Worm (Caenorhabditis elegans) whole organism, mixed stage, embryonic: ENCODE measurements around the gene T28A8.2.
A peak's percentile ranks its signal among the peaks of the same experiment; 100 is the strongest.

Experiments
- M03D4.4 ChIP-seq: sonication (generic microtip); optimal IDR thresholded peaks from 2 replicates; lab custom pipeline; 2017; ENCODE audit warnings: mild to moderate bottlenecking, missing genetic modification characterization, missing compliant biosample characterization
- bed-3 ChIP-seq: fragments of 200-800 bp; sonication (Bioruptor generic); optimal IDR thresholded peaks from 3 replicates; lab custom pipeline; 2018; ENCODE audit warnings: mild to moderate bottlenecking, missing genetic modification characterization, moderate library complexity, missing compliant biosample characterization
- blmp-1 ChIP-seq: fragments of 150-350 bp; optimal IDR thresholded peaks from 2 replicates; lab custom pipeline; 2014; ENCODE audit warnings: missing biosample characterization, missing genetic modification characterization
- ceh-43 ChIP-seq: fragments of 200-800 bp; sonication (Bioruptor generic); optimal IDR thresholded peaks from 2 replicates; lab custom pipeline; 2018; ENCODE audit warnings: mild to moderate bottlenecking, missing genetic modification characterization, moderate library complexity, missing compliant biosample characterization
- ceh-83 ChIP-seq: fragments of 200-800 bp; sonication (Bioruptor generic); optimal IDR thresholded peaks from 2 replicates; lab custom pipeline; 2018; ENCODE audit warnings: mild to moderate bottlenecking, missing genetic modification characterization, missing compliant biosample characterization
- ces-1 ChIP-seq: fragments of 150-350 bp; optimal IDR thresholded peaks from 2 replicates; lab custom pipeline; 2014; ENCODE audit warnings: missing biosample characterization, missing genetic modification reagents, missing genetic modification characterization
- cnd-1 ChIP-seq: fragments of 200-800 bp; sonication (Bioruptor generic); optimal IDR thresholded peaks from 2 replicates; lab custom pipeline; 2018; ENCODE audit warnings: mild to moderate bottlenecking, missing genetic modification characterization, missing compliant biosample characterization
- flh-1 ChIP-seq: fragments of 200-800 bp; sonication (Bioruptor generic); optimal IDR thresholded peaks from 2 replicates; lab custom pipeline; 2018; ENCODE audit warnings: mild to moderate bottlenecking, missing genetic modification characterization, moderate library complexity, missing compliant biosample characterization
- hlh-1 ChIP-seq: fragments of 150-350 bp; optimal IDR thresholded peaks from 2 replicates; lab custom pipeline; 2014; ENCODE audit warnings: missing biosample characterization, missing genetic modification reagents, missing genetic modification characterization
- lin-13 ChIP-seq: fragments of 150-350 bp; optimal IDR thresholded peaks from 2 replicates; lab custom pipeline; 2014; ENCODE audit warnings: missing biosample characterization, missing genetic modification characterization
- lin-32 ChIP-seq: fragments of 200-800 bp; sonication (Bioruptor generic); optimal IDR thresholded peaks from 2 replicates; lab custom pipeline; 2018; ENCODE audit warnings: mild to moderate bottlenecking, missing genetic modification characterization, missing compliant biosample characterization
- mab-5 ChIP-seq: fragments of 150-350 bp; optimal IDR thresholded peaks from 2 replicates; lab custom pipeline; 2014; ENCODE audit warnings: missing biosample characterization, missing genetic modification characterization
- mls-2 ChIP-seq: sonication (generic microtip); optimal IDR thresholded peaks from 2 replicates; lab custom pipeline; 2016; ENCODE audit warnings: mild to moderate bottlenecking, missing genetic modification characterization, moderate library complexity, missing compliant biosample characterization
- nhr-12 ChIP-seq: fragments of 150-350 bp; optimal IDR thresholded peaks from 2 replicates; lab custom pipeline; 2014; ENCODE audit warnings: missing biosample characterization, missing genetic modification characterization
- nhr-2 ChIP-seq: fragments of 150-350 bp; optimal IDR thresholded peaks from 2 replicates; lab custom pipeline; 2014; ENCODE audit warnings: missing biosample characterization, missing genetic modification characterization
- nhr-28 ChIP-seq: fragments of 150-350 bp; optimal IDR thresholded peaks from 2 replicates; lab custom pipeline; 2014; ENCODE audit warnings: missing biosample characterization, missing genetic modification characterization
- pha-4 ChIP-seq: fragments of 150-350 bp; optimal IDR thresholded peaks from 2 replicates; lab custom pipeline; 2018; ENCODE audit warnings: missing biosample characterization, missing genetic modification reagents, missing genetic modification characterization
- sem-2 ChIP-seq: fragments of 200-800 bp; sonication (Bioruptor generic); optimal IDR thresholded peaks from 2 replicates; lab custom pipeline; 2018; ENCODE audit warnings: mild to moderate bottlenecking, missing genetic modification characterization, missing compliant biosample characterization
- snpc-4 ChIP-seq: fragments of 150-350 bp; optimal IDR thresholded peaks from 2 replicates; lab custom pipeline; 2014; ENCODE audit warnings: missing biosample characterization, missing genetic modification characterization
- sptf-1 ChIP-seq: sonication (generic microtip); optimal IDR thresholded peaks from 2 replicates; lab custom pipeline; 2017; ENCODE audit warnings: mild to moderate bottlenecking, missing genetic modification characterization, moderate library complexity, missing compliant biosample characterization
- tbx-8 ChIP-seq: fragments of 200-800 bp; sonication (Bioruptor generic); optimal IDR thresholded peaks from 2 replicates; lab custom pipeline; 2018; ENCODE audit warnings: mild to moderate bottlenecking, missing genetic modification characterization, moderate library complexity, missing compliant biosample characterization
- unc-120 ChIP-seq: sonication (generic microtip); optimal IDR thresholded peaks from 2 replicates; lab custom pipeline; 2017; ENCODE audit warnings: missing genetic modification characterization, missing compliant biosample characterization; ENCODE audit not compliant: poor library complexity, severe bottlenecking
- zip-8 ChIP-seq: fragments of 150-350 bp; optimal IDR thresholded peaks from 2 replicates; lab custom pipeline; 2014; ENCODE audit warnings: missing biosample characterization, missing genetic modification characterization

The T28A8.2 gene

DNA sequence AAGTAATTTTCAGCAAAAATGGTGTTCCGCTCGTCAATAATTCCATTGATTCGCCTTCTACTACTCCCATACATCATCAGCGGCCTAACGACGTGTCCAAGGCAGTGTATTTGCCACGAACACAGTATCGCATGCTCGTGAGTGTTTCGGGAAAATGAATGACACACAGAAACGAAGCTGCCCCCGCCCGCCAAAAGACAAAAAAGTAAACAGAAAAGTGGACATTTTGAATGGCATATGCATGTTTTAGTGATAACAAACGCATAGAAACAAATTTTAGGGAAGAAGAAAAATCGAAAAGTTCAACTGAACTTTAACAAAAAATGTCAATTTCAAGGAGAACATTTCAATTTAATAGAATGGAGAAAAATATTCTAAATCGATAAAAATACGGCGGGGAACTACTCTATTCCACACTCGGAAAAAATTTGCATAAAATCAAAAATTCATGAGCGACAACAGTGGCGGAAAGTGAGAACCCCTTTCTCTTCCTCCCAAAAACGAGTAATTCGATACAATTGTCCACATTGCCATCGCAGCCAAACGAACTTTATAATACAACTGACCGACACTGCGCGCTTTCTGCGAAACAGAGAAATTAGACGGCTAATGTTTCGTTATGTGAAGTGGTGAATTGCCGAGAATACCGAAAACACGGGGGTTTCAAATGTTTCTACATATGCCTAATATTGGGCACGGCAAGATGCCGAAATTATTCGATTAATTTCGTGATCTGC is 33.2 kb upstream of the T28A8.2 start:
- TF ChIP-seq ces-1 (GFP tag; lab: Kevin White, UChicago) (peak; percentile 37), snpc-4 (no peak), nhr-28 (tag; lab: Kevin White, UChicago) (no peak), nhr-12 (tag; lab: Kevin White, UChicago) (no peak)
- TF ChIP-seq, all 35 proteins: peak for 1

DNA sequence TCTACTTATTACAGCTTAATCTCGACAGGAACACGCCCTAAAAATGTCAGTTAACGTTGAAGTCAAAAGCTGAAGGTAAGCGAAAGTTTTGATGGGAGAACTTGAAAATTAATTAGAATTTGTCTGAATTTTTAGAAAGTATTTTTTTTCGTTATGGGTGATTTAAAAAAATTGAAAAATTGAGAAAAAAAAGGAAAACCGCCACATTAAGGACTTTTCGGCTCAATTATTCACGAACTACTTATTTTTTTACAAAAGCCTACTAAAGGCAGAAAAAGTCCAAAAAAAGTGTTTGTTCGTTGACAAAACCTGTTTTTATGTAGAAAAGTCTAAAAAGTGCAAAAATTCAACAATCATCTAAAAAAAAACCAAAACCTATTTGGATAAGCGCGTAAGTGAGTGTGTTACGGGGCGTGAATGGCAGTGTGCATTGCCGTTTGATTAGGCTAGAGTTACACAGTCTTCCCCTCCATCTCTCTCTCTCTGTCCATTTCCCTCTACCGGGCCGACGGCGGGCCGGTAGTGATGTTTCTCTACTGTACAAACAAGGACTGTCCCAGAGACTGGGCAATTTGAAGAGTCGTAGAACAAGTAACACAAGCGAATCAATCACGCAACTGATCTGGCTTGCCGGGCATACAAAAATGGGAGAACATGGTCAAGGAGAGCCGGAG is 32.1 kb upstream of the T28A8.2 start, which contains the start of gene lron-13:
TSS of gene lron-13 (plus strand) at position 15 of the 674 bp plus-strand sequence.
- peak; percentile 43 for TF ChIP-seq pha-4 (tag; lab: Kevin White, UChicago)
- TF ChIP-seq ces-1 (GFP tag; lab: Kevin White, UChicago): no peak
- TF ChIP-seq mls-2 (tag; lab: Kevin White, UChicago): no peak
- TF ChIP-seq ceh-83 (GFP tag; lab: Kevin White, UChicago): no peak
- no peak for TF ChIP-seq nhr-2 (tag; lab: Kevin White, UChicago)
- TF ChIP-seq lin-13 (tag; lab: Kevin White, UChicago): no peak

DNA sequence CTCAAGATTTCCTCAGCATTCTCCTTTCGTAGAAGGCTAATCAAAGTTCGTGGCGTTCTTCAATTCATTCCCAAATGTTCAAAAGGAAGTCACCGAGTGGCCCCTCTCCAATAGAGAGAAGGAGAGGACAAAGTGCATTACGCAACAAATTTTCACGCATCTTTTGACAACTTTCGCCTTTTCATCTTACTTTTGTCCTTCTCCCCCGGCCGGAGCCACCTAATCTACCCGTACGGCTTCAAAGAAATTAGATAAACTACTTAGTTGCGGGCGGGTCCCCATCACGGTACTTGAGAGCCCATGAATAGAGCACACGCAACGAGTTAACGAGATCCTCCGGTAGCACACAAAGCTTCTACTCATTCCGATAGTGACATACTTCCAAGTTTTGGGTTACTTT is 31.2 kb upstream of the T28A8.2 start:
- TF ChIP-seq zip-8 (tag; lab: Kevin White, UChicago) (peak; percentile 10), ces-1 (GFP tag; lab: Kevin White, UChicago) (peak; percentile 95), cnd-1 (no peak)

DNA sequence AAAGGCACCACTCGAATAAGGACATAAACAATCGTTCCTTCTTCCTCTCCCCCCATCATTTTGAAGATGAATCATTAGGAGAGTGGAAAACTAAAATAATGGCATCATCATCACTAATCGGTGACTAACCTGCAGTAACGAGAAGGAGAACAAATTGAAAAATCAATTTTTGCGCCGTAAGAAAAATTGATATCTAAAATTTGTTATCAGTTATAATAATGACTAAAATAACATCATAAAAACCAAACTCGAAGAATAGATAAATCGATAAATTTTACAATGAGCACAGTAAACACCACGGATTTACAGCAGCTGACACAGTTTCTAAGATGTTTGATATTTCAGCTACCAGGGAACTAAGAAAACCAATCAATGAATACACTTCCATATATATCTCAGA is 30.7 kb upstream of the T28A8.2 start:
- TF ChIP-seq mls-2 (tag; lab: Kevin White, UChicago) (no peak), lin-32 (GFP tag; lab: Kevin White, UChicago) (no peak), M03D4.4 (tag; lab: Kevin White, UChicago) (no peak), ces-1 (GFP tag; lab: Kevin White, UChicago) (no peak), pha-4 (tag; lab: Kevin White, UChicago) (no peak), lin-13 (tag; lab: Kevin White, UChicago) (no peak), sem-2 (GFP tag; lab: Kevin White, UChicago) (no peak), flh-1 (GFP tag; lab: Kevin White, UChicago) (no peak), nhr-2 (tag; lab: Kevin White, UChicago) (no peak), mab-5 (tag; lab: Kevin White, UChicago) (no peak), zip-8 (tag; lab: Kevin White, UChicago) (no peak), snpc-4 (no peak), tbx-8 (GFP tag; lab: Kevin White, UChicago) (no peak), bed-3 (GFP tag; lab: Kevin White, UChicago) (no peak), unc-120 (tag; lab: Kevin White, UChicago) (no peak), ceh-83 (GFP tag; lab: Kevin White, UChicago) (no peak)

DNA sequence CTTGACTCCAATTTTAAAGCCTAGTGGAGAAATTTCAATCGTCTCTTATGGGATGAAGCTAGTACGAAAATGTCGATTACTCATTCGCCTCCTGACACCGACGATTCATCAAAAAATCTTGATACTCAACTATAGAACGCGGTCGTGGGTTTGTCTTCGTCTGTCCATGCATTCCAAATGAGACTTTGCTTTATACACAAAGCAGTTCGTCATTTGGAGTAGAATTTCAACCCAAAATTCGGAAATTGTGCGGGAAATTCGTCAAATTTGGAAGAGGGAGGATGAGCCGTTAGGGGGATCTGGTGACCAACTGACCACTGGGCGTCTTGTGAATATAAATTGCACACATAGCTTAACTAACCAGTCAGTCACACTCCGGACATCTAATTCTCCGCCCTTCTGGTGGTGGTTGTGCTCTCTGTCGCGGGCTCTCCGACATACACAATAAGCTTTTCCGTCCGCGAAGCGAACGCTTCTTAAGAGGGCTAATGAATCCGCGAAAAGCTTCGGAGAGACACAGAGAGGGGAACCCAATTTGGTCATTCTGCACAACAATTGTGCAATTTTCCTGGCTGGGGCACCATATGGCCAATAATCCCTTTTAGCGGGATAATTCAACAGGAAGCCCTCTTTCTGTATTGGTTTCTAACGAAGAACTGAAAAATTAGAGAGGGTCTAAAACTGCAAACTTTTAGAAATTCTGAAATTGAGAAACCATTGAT is 29.8 kb upstream of the T28A8.2 start:
- TF ChIP-seq mls-2 (tag; lab: Kevin White, UChicago) (peak; percentile 64), lin-32 (GFP tag; lab: Kevin White, UChicago) (peak; percentile 36), sptf-1 (tag; lab: Kevin White, UChicago) (peak; percentile 63), cnd-1 (peak; percentile 67), hlh-1 (tag; lab: Kevin White, UChicago) (no peak), ces-1 (GFP tag; lab: Kevin White, UChicago) (peak; percentile 97)

DNA sequence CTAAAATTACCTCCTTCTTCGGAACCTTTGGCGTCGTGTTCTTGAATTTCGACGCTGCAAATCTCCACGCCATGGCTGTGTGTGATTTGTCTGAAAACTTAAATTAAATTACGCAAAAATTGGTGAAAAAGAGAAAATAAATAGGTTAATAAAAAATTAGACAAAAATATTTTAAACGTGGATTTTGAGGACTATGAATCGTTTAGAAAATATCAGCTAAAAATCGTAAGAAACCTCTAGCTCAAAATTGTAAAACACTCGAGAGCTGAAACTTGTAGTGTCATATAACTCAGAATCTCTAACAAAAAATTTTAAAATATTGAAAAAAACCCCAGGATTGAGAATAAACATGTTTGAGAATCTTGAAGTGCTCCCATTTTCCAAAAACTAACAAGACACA is 28.6 kb upstream of the T28A8.2 start, which contains the start of gene pod-1:
TSS of gene pod-1 (minus strand) at position 101 of the 400 bp plus-strand sequence.
- TF ChIP-seq ceh-43 (GFP tag; lab: Kevin White, UChicago) (no peak), hlh-1 (tag; lab: Kevin White, UChicago) (no peak), bed-3 (GFP tag; lab: Kevin White, UChicago) (no peak), blmp-1 (no peak), sptf-1 (tag; lab: Kevin White, UChicago) (no peak), flh-1 (GFP tag; lab: Kevin White, UChicago) (no peak)
